Worm (Caenorhabditis elegans): ENCODE measurements around the gene F37A8.2.

F37A8.2 gene

DNA sequence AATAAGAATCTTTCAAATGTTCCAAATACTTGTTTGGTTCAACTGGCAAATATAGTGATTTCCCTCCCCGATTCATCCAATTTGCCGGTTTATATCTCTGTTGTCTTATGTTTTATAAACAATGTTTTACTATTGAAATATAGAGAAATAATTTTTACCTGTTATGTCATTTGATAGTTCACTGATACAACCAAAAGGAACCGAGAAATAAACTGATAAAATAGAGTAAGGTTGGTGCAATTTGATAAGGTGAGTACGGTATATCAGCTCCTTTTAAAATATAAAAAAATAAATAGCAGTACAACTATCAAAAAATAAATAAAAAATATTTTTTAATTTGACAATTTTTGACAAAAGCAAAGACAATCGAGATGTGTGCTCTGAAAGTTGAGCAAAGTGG is 4.5 kb downstream of the F37A8.2 start (continued):
- TF ChIP-seq lin-35 (GFP tag; optimal IDR thresholded peaks at IDR 0.05) (no peak), snpc-3.4 (tag; optimal IDR thresholded peaks at IDR 0.05) (no peak)

DNA sequence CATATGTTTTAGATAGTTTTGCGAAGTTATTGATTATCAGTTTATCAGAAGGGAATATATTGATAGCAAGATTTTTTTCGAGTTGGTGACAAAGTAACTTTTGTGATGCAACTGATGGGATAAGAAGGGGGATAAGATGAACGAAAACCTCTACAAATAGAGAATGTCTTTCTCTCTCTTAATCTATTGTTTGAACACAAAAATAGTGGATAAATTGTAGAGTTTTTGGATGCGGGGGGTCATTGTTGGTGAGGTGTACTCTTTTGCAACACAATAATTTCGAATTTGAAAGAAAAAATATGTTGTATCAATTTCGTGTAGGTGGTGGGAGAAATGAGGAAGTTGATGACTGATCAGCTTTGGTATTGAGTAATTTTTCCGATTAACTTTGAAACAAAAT is 5.2 kb downstream of the F37A8.2 start, which contains the start of gene ZK1058.9:
Gene ZK1058.9 (minus strand): TSS at position 101 of the 400 bp plus-strand sequence.
- TF ChIP-seq ekl-4 (GFP tag; IDR thresholded peaks at IDR 0.05) (no peak), sea-2 (GFP tag; IDR thresholded peaks at IDR 0.05) (no peak)

DNA sequence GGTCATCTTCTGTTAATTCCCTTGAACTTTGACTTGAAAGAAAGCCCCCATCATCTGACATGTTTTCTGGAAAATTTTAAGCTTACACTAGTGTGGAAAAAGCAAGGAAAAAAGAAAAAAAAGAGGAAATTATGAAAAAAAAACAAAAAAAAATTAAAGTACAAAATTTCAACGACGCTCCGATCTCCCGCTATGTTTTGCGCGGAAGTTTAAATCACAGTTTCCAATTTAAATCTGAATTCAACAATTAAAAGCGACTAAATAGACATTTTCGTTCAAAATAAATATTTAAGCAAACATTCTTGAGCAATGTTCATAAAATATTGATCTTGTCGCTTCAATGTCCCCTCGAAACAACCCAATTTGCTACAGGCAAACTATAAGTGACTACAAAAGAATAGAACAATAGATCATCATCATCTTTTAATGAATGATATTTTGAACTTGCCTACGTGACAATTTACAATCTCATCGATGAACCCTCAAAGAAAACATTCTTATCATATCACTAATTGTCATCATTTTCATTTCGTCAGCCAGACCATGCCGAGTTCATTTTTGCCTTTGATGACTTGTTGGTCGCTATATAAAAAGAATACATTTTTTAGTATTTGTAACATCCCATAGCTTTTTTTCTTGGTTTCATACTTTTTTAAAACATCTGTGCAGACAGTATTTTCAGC is 9.5 kb downstream of the F37A8.2 start, which contains the start of the genes metl-6 and nit-1:
Gene metl-6 (minus strand): TSS at position 66 of the 683 bp plus-strand sequence.
Gene nit-1 (plus strand): TSS at position 562 of the 683 bp plus-strand sequence.
- TF ChIP-seq nhr-179 (tag; optimal IDR thresholded peaks at IDR 0.05) (no peak), cebp-1 (GFP tag; IDR thresholded peaks at IDR 0.05) (no peak), cebp-1 (tag; optimal IDR thresholded peaks at IDR 0.05) (no peak), attf-3 (GFP tag; conservative IDR thresholded peaks at IDR 0.05) (peak; percentile 48; the same call in 1 of the 2 replicates), unc-130 (GFP tag; optimal IDR thresholded peaks at IDR 0.05) (no peak), lin-35 (GFP tag; optimal IDR thresholded peaks at IDR 0.05) (peak in 1 of 3 experiments; percentile 10), madf-8 (GFP tag; conservative IDR thresholded peaks at IDR 0.05) (no peak), lin-54 (GFP tag; optimal IDR thresholded peaks at IDR 0.05) (peak; percentile 10), T26A5.8 (tag; optimal IDR thresholded peaks at IDR 0.05) (no peak), nhr-120 (GFP tag; IDR thresholded peaks at IDR 0.05) (no peak)

ce11 chrIII:3918569-3918968 is 12.8 kb downstream of the F37A8.2 start, which contains the start of gene ZK1058.3:
Gene ZK1058.3 (plus strand): TSS chrIII:3918869.
- TF ChIP-seq tlf-1 (GFP tag; optimal IDR thresholded peaks at IDR 0.05) (peak; percentile 1), rcor-1 (GFP tag; IDR thresholded peaks at IDR 0.05) (0 out of 2 replicates have a peak, but pooled peaks have one; percentile 11), bed-2 (GFP tag; IDR thresholded peaks at IDR 0.05) (no peak), B0019.2 (GFP tag; conservative IDR thresholded peaks at IDR 0.05) (0 out of 2 replicates have a peak, but pooled peaks have one; percentile 33), hsf-1 (GFP tag; IDR thresholded peaks at IDR 0.05) (peak; percentile 55; the same call in 1 of the 2 replicates), B0336.3 (GFP tag; IDR thresholded peaks at IDR 0.05) (0 out of 2 replicates have a peak, but pooled peaks have one; percentile 20), Y53G8AR.9 (GFP tag; conservative IDR thresholded peaks at IDR 0.05) (no peak), madf-6 (GFP tag; IDR thresholded peaks at IDR 0.05) (0 out of 2 replicates have a peak, but pooled peaks have one; percentile 42), F55B11.4 (tag; optimal IDR thresholded peaks at IDR 0.05; ENCODE audit: borderline replicate concordance, insufficient read depth) (no peak)

ce11 chrIII:3916624-3917023 is 14.7 kb downstream of the F37A8.2 start, which contains the start of gene ccdc-47:
Gene ccdc-47 (plus strand): TSS chrIII:3916967.
- TF ChIP-seq rec-8 (tag; optimal IDR thresholded peaks at IDR 0.05) (no peak), athp-1 (tag; optimal IDR thresholded peaks at IDR 0.05) (no peak), dox-1 (GFP tag; IDR thresholded peaks at IDR 0.05) (peak; percentile 73), snpc-1.3 (tag; optimal IDR thresholded peaks at IDR 0.05; ENCODE audit: insufficient read depth) (peak; percentile 73), attf-6 (GFP tag; IDR thresholded peaks at IDR 0.05) (no peak), ztf-25 (GFP tag; IDR thresholded peaks at IDR 0.05) (no peak), somi-1 (GFP tag; optimal IDR thresholded peaks at IDR 0.05) (no peak), F37B4.10 (GFP tag; IDR thresholded peaks at IDR 0.05) (no peak), hmg-1.2 (GFP tag; IDR thresholded peaks at IDR 0.05) (peak; percentile 41; the same call in 1 of the 2 replicates), lin-54 (GFP tag; optimal IDR thresholded peaks at IDR 0.05) (peak; percentile 50), ceh-27 (GFP tag; optimal IDR thresholded peaks at IDR 0.05) (peak; percentile 37), attf-5 (GFP tag; optimal IDR thresholded peaks at IDR 0.05) (peak; percentile 60), nhr-80 (tag; optimal IDR thresholded peaks at IDR 0.05) (no peak), cebp-1 (GFP tag; IDR thresholded peaks at IDR 0.05) (no peak), cebp-1 (tag; optimal IDR thresholded peaks at IDR 0.05) (peak; percentile 69), let-526 (GFP tag; IDR thresholded peaks at IDR 0.05) (no peak), die-1 (tag; optimal IDR thresholded peaks at IDR 0.05) (no peak), aptf-3 (GFP tag; IDR thresholded peaks at IDR 0.05) (no peak), hrde-1 (tag; optimal IDR thresholded peaks at IDR 0.05; ENCODE audit: borderline replicate concordance) (no peak), ccch-3 (GFP tag; optimal IDR thresholded peaks at IDR 0.05) (no peak), T07F8.4 (tag; optimal IDR thresholded peaks at IDR 0.05) (no peak), unc-130 (GFP tag; optimal IDR thresholded peaks at IDR 0.05) (no peak)

Data from whole organism, young adult.